Worm (Caenorhabditis elegans): Measurements from ENCODE around the gene ndus-8.

ndus-8 gene

ce11 chrIII:7199467-7199866, 34.5 kb downstream of the ndus-8 start:
- no peak for TF ChIP-seq rnt-1 (tag; optimal IDR thresholded peaks at IDR 0.05)
- TF ChIP-seq lin-35 (GFP tag; optimal IDR thresholded peaks at IDR 0.05), result peak in 1 of 2 experiments; percentile 6
- TF ChIP-seq irx-1 (tag; optimal IDR thresholded peaks at IDR 0.05), result no peak
- no peak for TF ChIP-seq unc-86 (tag; optimal IDR thresholded peaks at IDR 0.05)
- no peak for TF ChIP-seq efl-1 (optimal IDR thresholded peaks at IDR 0.05)
- peak in 1 of 2 experiments; percentile 21 for TF ChIP-seq efl-1 (GFP tag; optimal IDR thresholded peaks at IDR 0.05 in 1 of 2)
- peak; percentile 40 for TF ChIP-seq nhr-71 (tag; optimal IDR thresholded peaks at IDR 0.05)
- no peak for TF ChIP-seq jun-1 (tag; optimal IDR thresholded peaks at IDR 0.05)
- TF ChIP-seq ceh-90 (tag; optimal IDR thresholded peaks at IDR 0.05), result no peak
- no peak for TF ChIP-seq tbx-2 (tag; optimal IDR thresholded peaks at IDR 0.05)
- no peak for TF ChIP-seq Y116A8C.19 (tag; optimal IDR thresholded peaks at IDR 0.05; ENCODE audit: borderline replicate concordance)
- TF ChIP-seq lin-14 (GFP tag; optimal IDR thresholded peaks at IDR 0.05), result peak; percentile 22
- TF ChIP-seq hlh-4 (tag; optimal IDR thresholded peaks at IDR 0.05), result no peak
- peak; percentile 91 for TF ChIP-seq nhr-85 (tag)
- TF ChIP-seq blmp-1 (tag; optimal IDR thresholded peaks at IDR 0.05), result peak; percentile 53
- peak; percentile 3 to 24 for TF ChIP-seq lsy-2 (tag; optimal IDR thresholded peaks at IDR 0.05)
- no peak for TF ChIP-seq hpl-2 (GFP tag; optimal IDR thresholded peaks at IDR 0.05)
- no peak for TF ChIP-seq fkh-4 (tag; optimal IDR thresholded peaks at IDR 0.05; ENCODE audit: borderline replicate concordance)
- TF ChIP-seq nhr-84 (tag; optimal IDR thresholded peaks at IDR 0.05), result no peak
- no peak for TF ChIP-seq mef-2 (tag; optimal IDR thresholded peaks at IDR 0.05)
- TF ChIP-seq elt-3 (tag; optimal IDR thresholded peaks at IDR 0.05), result peak in 3 of 6 experiments; percentile 13 to 92 (median 48)
- no peak for TF ChIP-seq nhr-77 (tag; optimal IDR thresholded peaks at IDR 0.05)
- peak; percentile 23 for TF ChIP-seq snu-23 (GFP tag; optimal IDR thresholded peaks at IDR 0.05)
- TF ChIP-seq sptf-1 (tag; optimal IDR thresholded peaks at IDR 0.05), result no peak
- no peak for TF ChIP-seq pax-3 (tag; optimal IDR thresholded peaks at IDR 0.05)
- no peak for TF ChIP-seq mab-9 (GFP tag; IDR thresholded peaks at IDR 0.05)
- TF ChIP-seq sox-4 (tag; optimal IDR thresholded peaks at IDR 0.05), result no peak
- no peak for TF ChIP-seq nhr-11 (tag; optimal IDR thresholded peaks at IDR 0.05)
- no peak for TF ChIP-seq efl-3 (GFP tag; optimal IDR thresholded peaks at IDR 0.05)
- no peak for TF ChIP-seq lin-13 (GFP tag; optimal IDR thresholded peaks at IDR 0.05)
- TF ChIP-seq aha-1 (tag; optimal IDR thresholded peaks at IDR 0.05), result no peak
- no peak for TF ChIP-seq ztf-11 (tag; optimal IDR thresholded peaks at IDR 0.05)
- no peak for TF ChIP-seq dsc-1 (tag; optimal IDR thresholded peaks at IDR 0.05)
- no peak for TF ChIP-seq nhr-90 (tag; optimal IDR thresholded peaks at IDR 0.05; ENCODE audit: poor library complexity)
- no peak for TF ChIP-seq ces-1 (GFP tag; optimal IDR thresholded peaks at IDR 0.05)
- no peak for TF ChIP-seq lin-15B (tag; optimal IDR thresholded peaks at IDR 0.05)
- no peak for TF ChIP-seq fkh-8 (tag; optimal IDR thresholded peaks at IDR 0.05)
- TF ChIP-seq zip-4 (GFP tag; optimal IDR thresholded peaks at IDR 0.05), result no peak
- TF ChIP-seq mdl-1 (tag; optimal IDR thresholded peaks at IDR 0.05), result no peak

ce11 chrIII:7198838-7199237, 35.2 kb downstream of the ndus-8 start, which contains the start of gene pfd-5:
pfd-5 (minus strand) TSS chrIII:7198884.
- TF ChIP-seq pag-3 (tag; optimal IDR thresholded peaks at IDR 0.05; ENCODE audit: borderline replicate concordance, insufficient read depth) (peak; percentile 4), efl-3 (GFP tag; optimal IDR thresholded peaks at IDR 0.05) (no peak), F16B12.6 (tag; optimal IDR thresholded peaks at IDR 0.05) (peak; percentile 10), dsc-1 (tag; optimal IDR thresholded peaks at IDR 0.05) (peak; percentile 77), hlh-17 (GFP tag; optimal IDR thresholded peaks at IDR 0.05; ENCODE audit: borderline replicate concordance) (no peak), lin-35 (GFP tag; optimal IDR thresholded peaks at IDR 0.05) (peak; percentile 96 to 97), unc-98 (GFP tag; IDR thresholded peaks at IDR 0.05) (peak; percentile 64), lin-14 (GFP tag; optimal IDR thresholded peaks at IDR 0.05) (peak; percentile 76), ceh-90 (tag; optimal IDR thresholded peaks at IDR 0.05) (peak; percentile 93), efl-1 (optimal IDR thresholded peaks at IDR 0.05) (peak; percentile 81 to 96), efl-1 (GFP tag; optimal IDR thresholded peaks at IDR 0.05 in 1 of 2) (peak; percentile 95 to 99), C04F5.9 (tag; optimal IDR thresholded peaks at IDR 0.05) (peak; percentile 47), ceh-82 (tag; optimal IDR thresholded peaks at IDR 0.05) (peak; percentile 46 to 66 (median 51)), unc-30 (tag; optimal IDR thresholded peaks at IDR 0.05) (no peak), elt-2 (tag; optimal IDR thresholded peaks at IDR 0.05) (peak; percentile 43), snu-23 (GFP tag; optimal IDR thresholded peaks at IDR 0.05) (peak; percentile 74), unc-130 (tag; optimal IDR thresholded peaks at IDR 0.05) (peak; percentile 12), nhr-84 (tag; optimal IDR thresholded peaks at IDR 0.05) (no peak), irx-1 (tag; optimal IDR thresholded peaks at IDR 0.05) (peak; percentile 84), mdl-1 (tag; optimal IDR thresholded peaks at IDR 0.05) (peak in 1 of 2 experiments; percentile 36), tlp-1 (tag; optimal IDR thresholded peaks at IDR 0.05) (no peak), nhr-76 (tag; optimal IDR thresholded peaks at IDR 0.05) (no peak), vab-15 (tag; optimal IDR thresholded peaks at IDR 0.05) (no peak), mab-9 (GFP tag; IDR thresholded peaks at IDR 0.05) (no peak), xbp-1 (tag; optimal IDR thresholded peaks at IDR 0.05) (peak; percentile 77), elt-3 (tag; optimal IDR thresholded peaks at IDR 0.05) (no peak)

Data from whole organism, L1 larva.